Comparison of ENCODE assay signal across 1 worm cellular context in the genomic region with DNA sequence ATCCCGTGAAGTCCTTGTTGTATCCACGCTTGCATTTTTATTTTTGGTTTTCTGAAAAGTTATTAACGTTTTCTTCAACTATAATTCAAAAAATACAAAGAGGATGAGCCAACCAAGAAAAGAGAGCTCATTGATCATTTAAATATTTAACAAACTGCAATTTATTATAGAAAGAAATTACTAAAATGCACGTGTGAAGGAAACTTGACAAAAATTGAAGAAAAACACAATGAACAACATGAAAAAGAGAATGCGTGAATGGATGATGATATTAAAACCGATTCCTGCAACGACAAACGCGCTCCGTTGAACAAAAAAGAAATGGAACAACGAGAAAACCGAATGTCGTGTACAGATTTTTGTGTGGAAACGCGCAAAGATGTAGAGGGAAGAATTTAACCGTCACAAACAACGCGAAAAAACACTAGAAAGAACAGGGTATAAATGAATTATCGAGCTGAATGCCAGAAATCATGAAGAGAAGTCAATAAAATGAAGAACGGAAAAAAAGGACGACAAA.
TF ChIP-seq lines count a peak whose summit lies in the region.

Gene ufd-1 (minus strand): TSS at position 51 of the 520 bp plus-strand sequence.

TF ChIP-seq in whole organism, L1 larva, 84 proteins besides CTCF, POLR2A, EP300 and RAD21 (continued from another document):
- no peak for TF ChIP-seq hlh-17 (GFP tag; optimal IDR thresholded peaks at IDR 0.05; lab: Kevin White, UChicago; ENCODE audit: borderline replicate concordance)
- TF ChIP-seq blmp-1 (tag; optimal IDR thresholded peaks at IDR 0.05; lab: Kevin White, UChicago) = peak; percentile 70
- no peak for TF ChIP-seq efl-1 (optimal IDR thresholded peaks at IDR 0.05; lab: Kevin White, UChicago)
- peak in 1 of 2 experiments; percentile 11 for TF ChIP-seq efl-1 (GFP tag; optimal IDR thresholded peaks at IDR 0.05 in 1 of 2; lab: Kevin White, UChicago)
- TF ChIP-seq ces-1 (GFP tag; optimal IDR thresholded peaks at IDR 0.05; lab: Kevin White, UChicago) = no peak
- TF ChIP-seq lin-14 (GFP tag; optimal IDR thresholded peaks at IDR 0.05; lab: Kevin White, UChicago) = no peak
- peak; percentile 56 for TF ChIP-seq skn-1 (tag; optimal IDR thresholded peaks at IDR 0.05; lab: Kevin White, UChicago)
